Fruit fly (Drosophila melanogaster) whole organism, embryonic: ENCODE measurements around the gene Rbp4.

Source experiments
- Atf3 ChIP-seq: fragments of 200-800 bp; sonication (Bioruptor generic); optimal IDR thresholded peaks from 3 replicates; lab custom pipeline; 2016; ENCODE audit warnings: missing biosample characterization, missing genetic modification characterization
- B-H2 ChIP-seq: fragments of 200-800 bp; sonication (Bioruptor generic); optimal IDR thresholded peaks from 2 replicates; lab custom pipeline; 2018; ENCODE audit warnings: missing biosample characterization, mild to moderate bottlenecking, missing genetic modification characterization
- Bteb2 ChIP-seq: fragments of 200-800 bp; sonication (Bioruptor generic); optimal IDR thresholded peaks from 2 replicates; lab custom pipeline; 2016; ENCODE audit warnings: missing biosample characterization, missing genetic modification characterization
- CG12155 ChIP-seq: fragments of 200-800 bp; sonication (Bioruptor generic); optimal IDR thresholded peaks from 3 replicates; lab custom pipeline; 2016; ENCODE audit warnings: missing biosample characterization, missing genetic modification characterization
- CG12299 ChIP-seq: fragments of 200-800 bp; sonication (Bioruptor generic); optimal IDR thresholded peaks from 2 replicates; lab custom pipeline; 2018; ENCODE audit warnings: missing biosample characterization, mild to moderate bottlenecking, missing genetic modification characterization
- CG13296 ChIP-seq: fragments of 200-800 bp; sonication (Bioruptor generic); optimal IDR thresholded peaks from 3 replicates; lab custom pipeline; 2018; ENCODE audit warnings: missing biosample characterization, mild to moderate bottlenecking, missing genetic modification characterization
- CG14441 ChIP-seq: fragments of 200-800 bp; sonication (Bioruptor generic); IDR thresholded peaks from 2 replicates; pipeline ENCODE4 v1.3.6; 2022; ENCODE audit warnings: missing biosample characterization, missing genetic modification characterization
- CG1647 ChIP-seq: fragments of 200-800 bp; sonication (Bioruptor generic); optimal IDR thresholded peaks from 3 replicates; lab custom pipeline; 2016; ENCODE audit warnings: missing biosample characterization, missing genetic modification characterization
- CG17186 ChIP-seq: fragments of 200-800 bp; sonication (Bioruptor generic); optimal IDR thresholded peaks from 3 replicates; lab custom pipeline; 2017; ENCODE audit warnings: missing biosample characterization, missing genetic modification reagents, missing genetic modification characterization
- CG17829 ChIP-seq: fragments of 200-800 bp; optimal IDR thresholded peaks from 2 replicates; lab custom pipeline; 2019; ENCODE audit warnings: missing biosample characterization, mild to moderate bottlenecking, missing genetic modification characterization, moderate library complexity
- CG17912 ChIP-seq: fragments of 200-800 bp; sonication (Bioruptor generic); optimal IDR thresholded peaks from 2 replicates; lab custom pipeline; 2018; ENCODE audit warnings: missing biosample characterization, mild to moderate bottlenecking, missing genetic modification characterization
- CG1792 ChIP-seq: fragments of 200-800 bp; sonication (Bioruptor generic); optimal IDR thresholded peaks from 2 replicates; lab custom pipeline; 2016; ENCODE audit warnings: missing biosample characterization, missing genetic modification characterization
- CG18599 ChIP-seq: fragments of 200-800 bp; sonication (Bioruptor generic); optimal IDR thresholded peaks from 3 replicates; lab custom pipeline; 2017; ENCODE audit warnings: missing biosample characterization, missing genetic modification characterization, mild to moderate bottlenecking, moderate library complexity, missing genetic modification reagents
- CG18619 ChIP-seq: fragments of 200-800 bp; sonication (Bioruptor generic); optimal IDR thresholded peaks from 3 replicates; lab custom pipeline; 2017; ENCODE audit warnings: missing biosample characterization, mild to moderate bottlenecking, missing genetic modification characterization
- CG30403 ChIP-seq: fragments of 200-800 bp; sonication (Bioruptor generic); optimal IDR thresholded peaks from 3 replicates; lab custom pipeline; 2016; ENCODE audit warnings: missing biosample characterization, missing genetic modification characterization
- CG32767 ChIP-seq: fragments of 200-800 bp; sonication (Bioruptor generic); IDR thresholded peaks from 2 replicates; pipeline ENCODE4 v1.3.6; 2022; ENCODE audit warnings: missing biosample characterization, missing genetic modification characterization
- CG3847 ChIP-seq: fragments of 200-800 bp; sonication (Bioruptor generic); IDR thresholded peaks from 2 replicates; pipeline ENCODE4 v1.3.6; 2022; ENCODE audit warnings: missing biosample characterization, missing genetic modification characterization
- CG4617 ChIP-seq: fragments of 200-800 bp; sonication (Bioruptor generic); optimal IDR thresholded peaks from 3 replicates; lab custom pipeline; 2016; ENCODE audit warnings: missing biosample characterization, missing genetic modification characterization, borderline replicate concordance
- CG5953 ChIP-seq: fragments of 200-800 bp; sonication (Bioruptor generic); IDR thresholded peaks from 2 replicates; pipeline ENCODE4 v1.3.6; 2022; ENCODE audit warnings: missing biosample characterization, missing genetic modification characterization
- CG6654 ChIP-seq: fragments of 200-800 bp; sonication (Bioruptor generic); optimal IDR thresholded peaks from 2 replicates; lab custom pipeline; 2017; ENCODE audit warnings: missing biosample characterization, mild to moderate bottlenecking, missing genetic modification characterization
- CG8089 ChIP-seq: fragments of 200-800 bp; sonication (Bioruptor generic); optimal IDR thresholded peaks from 3 replicates; lab custom pipeline; 2016; ENCODE audit warnings: missing biosample characterization, missing genetic modification characterization
- GATAe ChIP-seq: fragments of 200-800 bp; sonication (Bioruptor generic); conservative IDR thresholded peaks from 2 replicates; pipeline ENCODE4 v1.3.6; 2022; ENCODE audit warnings: missing biosample characterization, missing genetic modification characterization
- Gsc ChIP-seq: fragments of 200-800 bp; sonication (Bioruptor generic); IDR thresholded peaks from 2 replicates; pipeline ENCODE4 v1.3.6; 2022; ENCODE audit warnings: missing biosample characterization, missing genetic modification characterization
- Hmr ChIP-seq: fragments of 200-800 bp; sonication (Bioruptor generic); optimal IDR thresholded peaks from 3 replicates; lab custom pipeline; 2017; ENCODE audit warnings: mild to moderate bottlenecking, missing biosample characterization, missing genetic modification reagents, missing genetic modification characterization
- Mad ChIP-seq: fragments of 200-800 bp; sonication (Bioruptor generic); optimal IDR thresholded peaks from 2 replicates; lab custom pipeline; 2016; ENCODE audit warnings: missing biosample characterization, missing genetic modification characterization
- Max ChIP-seq: fragments of 200-800 bp; sonication (Bioruptor generic); optimal IDR thresholded peaks from 2 replicates; lab custom pipeline; 2016; ENCODE audit warnings: missing biosample characterization, mild to moderate bottlenecking, missing genetic modification characterization
- NK7.1 ChIP-seq: fragments of 200-800 bp; sonication (Bioruptor generic); optimal IDR thresholded peaks from 3 replicates; lab custom pipeline; 2016; ENCODE audit warnings: missing biosample characterization, missing genetic modification characterization
- Oli ChIP-seq: fragments of 200-800 bp; sonication (Bioruptor generic); optimal IDR thresholded peaks from 2 replicates; lab custom pipeline; 2018; ENCODE audit warnings: missing biosample characterization, mild to moderate bottlenecking, missing genetic modification characterization, moderate library complexity
- Sox102F ChIP-seq: fragments of 200-800 bp; sonication (Bioruptor generic); optimal IDR thresholded peaks from 2 replicates; lab custom pipeline; 2018; ENCODE audit warnings: missing biosample characterization, mild to moderate bottlenecking, missing genetic modification characterization, moderate library complexity
- crol ChIP-seq: fragments of 200-800 bp; sonication (Bioruptor generic); IDR thresholded peaks from 2 replicates; pipeline ENCODE4 v1.3.6; 2022; ENCODE audit warnings: missing biosample characterization, missing genetic modification characterization
- cwo ChIP-seq: fragments of 200-800 bp; sonication (Bioruptor generic); optimal IDR thresholded peaks from 3 replicates; lab custom pipeline; 2017; ENCODE audit warnings: missing biosample characterization, missing genetic modification characterization, mild to moderate bottlenecking, moderate library complexity, missing genetic modification reagents
- fru ChIP-seq: fragments of >200 bp; optimal IDR thresholded peaks from 2 replicates; lab custom pipeline; 2017
- grn ChIP-seq: fragments of 200-800 bp; sonication (Bioruptor generic); optimal IDR thresholded peaks from 3 replicates; lab custom pipeline; 2017; ENCODE audit warnings: missing biosample characterization, missing genetic modification characterization
- h ChIP-seq: fragments of >200 bp; optimal IDR thresholded peaks from 2 replicates; lab custom pipeline; 2017
- jumu ChIP-seq: fragments of 200-800 bp; sonication (Bioruptor generic); optimal IDR thresholded peaks from 3 replicates; lab custom pipeline; 2016; ENCODE audit warnings: missing biosample characterization, missing genetic modification characterization
- mam ChIP-seq: fragments of 200-800 bp; sonication (Bioruptor generic); optimal IDR thresholded peaks from 3 replicates; lab custom pipeline; 2016; ENCODE audit warnings: missing biosample characterization, missing genetic modification characterization
- nom ChIP-seq: fragments of 200-800 bp; sonication (Bioruptor generic); optimal IDR thresholded peaks from 2 replicates; lab custom pipeline; 2017; ENCODE audit warnings: missing biosample characterization, missing genetic modification characterization, mild to moderate bottlenecking, moderate library complexity, missing genetic modification reagents
- oc ChIP-seq: fragments of 200-800 bp; sonication (Bioruptor generic); optimal IDR thresholded peaks from 2 replicates; lab custom pipeline; 2018; ENCODE audit warnings: missing biosample characterization, mild to moderate bottlenecking, missing genetic modification characterization, moderate library complexity
- prd ChIP-seq, 3 experiments: fragments of >200 bp in 2 of 3; fragments of 200-800 bp in 1 of 3; sonication (Bioruptor generic) in 1 of 3; optimal IDR thresholded peaks in 2 of 3; IDR thresholded peaks in 1 of 3; 2 replicates in 2 of 3; 3 replicates in 1 of 3; pipeline versions ENCODE4 v1.3.6 to Lab custom; 2017 to 2022; ENCODE audit warnings: missing biosample characterization in 1 of 3, missing genetic modification characterization in 1 of 3
- scrt ChIP-seq: fragments of 200-800 bp; sonication (Bioruptor generic); optimal IDR thresholded peaks from 2 replicates; lab custom pipeline; 2018; ENCODE audit warnings: missing biosample characterization, mild to moderate bottlenecking, missing genetic modification characterization, moderate library complexity
- sim ChIP-seq: fragments of 200-800 bp; sonication (Bioruptor generic); IDR thresholded peaks from 2 replicates; pipeline ENCODE4 v1.3.6; 2022; ENCODE audit warnings: missing biosample characterization, missing genetic modification characterization
- slp2 ChIP-seq: fragments of 200-800 bp; sonication (Bioruptor generic); optimal IDR thresholded peaks from 2 replicates; lab custom pipeline; 2016; ENCODE audit warnings: missing biosample characterization, missing genetic modification characterization
- tio ChIP-seq: fragments of 200-800 bp; sonication (Bioruptor generic); optimal IDR thresholded peaks from 2 replicates; lab custom pipeline; 2017; ENCODE audit warnings: missing biosample characterization, missing genetic modification characterization, inconsistent platforms
- tll ChIP-seq, 2 experiments: fragments of 200-800 bp in 1 of 2; fragments of >200 bp in 1 of 2; sonication (Bioruptor generic) in 1 of 2; optimal IDR thresholded peaks; 2 replicates each; lab custom pipeline; 2017 to 2019; ENCODE audit warnings: missing biosample characterization in 2 of 2, missing genetic modification characterization in 2 of 2, mild to moderate bottlenecking in 1 of 2, moderate library complexity in 1 of 2
- trem ChIP-seq: fragments of 200-800 bp; optimal IDR thresholded peaks from 3 replicates; lab custom pipeline; 2019; ENCODE audit warnings: missing biosample characterization, mild to moderate bottlenecking, missing genetic modification characterization, moderate library complexity
- twi ChIP-seq: fragments of 200-800 bp; optimal IDR thresholded peaks from 2 replicates; lab custom pipeline; 2019; ENCODE audit warnings: missing biosample characterization, mild to moderate bottlenecking, missing genetic modification characterization, moderate library complexity
- vfl ChIP-seq: fragments of 200-800 bp; sonication (Bioruptor generic); optimal IDR thresholded peaks from 2 replicates; lab custom pipeline; 2016; ENCODE audit warnings: missing biosample characterization, missing genetic modification characterization
- z ChIP-seq: fragments of 200-800 bp; sonication (Bioruptor generic); IDR thresholded peaks from 3 replicates; pipeline ENCODE4 v1.3.6; 2022; ENCODE audit warnings: missing biosample characterization, missing genetic modification characterization
- zfh2 ChIP-seq: fragments of 200-800 bp; sonication (Bioruptor generic); optimal IDR thresholded peaks from 2 replicates; lab custom pipeline; 2016; ENCODE audit warnings: missing biosample characterization, missing genetic modification characterization

Gene Rbp4

dm6 chr3R:13676137-13677086 lies 20.2 kb upstream of the Rbp4 start, which contains the start of the genes Lkb1 and CG9588 (continued):
- TF ChIP-seq nom: peak; percentile 40
- no peak for TF ChIP-seq CG8089 (GFP tag; lab: Kevin White, UChicago)
- TF ChIP-seq scrt (GFP tag; lab: Kevin White, UChicago): no peak
- no peak for TF ChIP-seq prd (optimal IDR thresholded peaks at IDR 0.05; lab: Kevin White, UChicago)
- TF ChIP-seq prd (GFP tag; IDR thresholded peaks at IDR 0.05; lab: Robert Waterston, UW): peak; percentile 89
- TF ChIP-seq CG1647 (GFP tag; lab: Kevin White, UChicago): no peak
- peak; percentile 53; the same call in 1 of the 2 replicates for TF ChIP-seq CG32767 (GFP tag; lab: Robert Waterston, UW)
- peak; percentile 59 for TF ChIP-seq Sox102F (GFP tag; lab: Kevin White, UChicago)
- peak; percentile 53 for TF ChIP-seq CG18599 (GFP tag; lab: Kevin White, UChicago)
- no peak for TF ChIP-seq CG17829
- peak; percentile 22 for TF ChIP-seq Oli (tag; lab: Kevin White, UChicago)
- TF ChIP-seq zfh2 (GFP tag; lab: Kevin White, UChicago): peak; percentile 65
- TF ChIP-seq CG14441: peak; percentile 83
- peak; percentile 9 for TF ChIP-seq CG12299 (tag; lab: Kevin White, UChicago)
- peak; percentile 25 for TF ChIP-seq CG6654
- peak; percentile 56 for TF ChIP-seq Gsc
- peak; percentile 3 for TF ChIP-seq Max (GFP tag; lab: Kevin White, UChicago)
- TF ChIP-seq slp2 (GFP tag; lab: Kevin White, UChicago): peak; percentile 35
- peak; percentile 2 for TF ChIP-seq CG12155 (GFP tag; lab: Kevin White, UChicago)
- TF ChIP-seq fru (lab: Kevin White, UChicago): no peak
- peak; percentile 19 for TF ChIP-seq vfl (GFP tag; lab: Kevin White, UChicago)
- TF ChIP-seq CG18619 (GFP tag; lab: Kevin White, UChicago): peak; percentile 36
- peak; percentile 39 for TF ChIP-seq Atf3 (GFP tag; lab: Kevin White, UChicago)
- peak; percentile 33 for TF ChIP-seq cwo (GFP tag; lab: Kevin White, UChicago)
- TF ChIP-seq z: no peak
- TF ChIP-seq CG17186: no peak
- no peak for TF ChIP-seq oc (tag; lab: Kevin White, UChicago)
- no peak for TF ChIP-seq tll (GFP tag; optimal IDR thresholded peaks at IDR 0.05; lab: Kevin White, UChicago)
- TF ChIP-seq CG17912 (GFP tag; lab: Kevin White, UChicago): no peak
- no peak for TF ChIP-seq Bteb2
- no peak for TF ChIP-seq tio (GFP tag; lab: Kevin White, UChicago)
- TF ChIP-seq CG1792 (GFP tag; lab: Kevin White, UChicago): no peak
- TF ChIP-seq grn (GFP tag; lab: Kevin White, UChicago): no peak
- TF ChIP-seq CG13296 (GFP tag; lab: Kevin White, UChicago): no peak
- TF ChIP-seq NK7.1 (GFP tag; lab: Kevin White, UChicago): peak; percentile 34
- TF ChIP-seq trem (tag; lab: Kevin White, UChicago): peak; percentile 58
- peak; percentile 2 for TF ChIP-seq Mad (GFP tag; lab: Kevin White, UChicago)
- TF ChIP-seq Hmr (GFP tag; lab: Kevin White, UChicago): peak; percentile 23
- TF ChIP-seq twi (tag; lab: Kevin White, UChicago): no peak
- no peak for TF ChIP-seq h (lab: Kevin White, UChicago)
- TF ChIP-seq CG3847: peak; percentile 54
- peak; percentile 37 for TF ChIP-seq CG30403
- TF ChIP-seq crol (GFP tag; lab: Robert Waterston, UW): no peak
- peak; percentile 98 for TF ChIP-seq CG4617 (GFP tag; lab: Kevin White, UChicago)
- peak; percentile 18; the same call in 1 of the 2 replicates for TF ChIP-seq sim (GFP tag; lab: Robert Waterston, UW)
- no peak for TF ChIP-seq B-H2 (GFP tag; lab: Kevin White, UChicago)
- TF ChIP-seq mam (GFP tag; lab: Kevin White, UChicago): peak; percentile 35
- TF ChIP-seq jumu (GFP tag; lab: Kevin White, UChicago): peak; percentile 52
- TF ChIP-seq CG5953 (GFP tag; lab: Robert Waterston, UW): peak; percentile 77
- 0 out of 2 replicates have a peak, but pooled peaks have one; percentile 16 for TF ChIP-seq GATAe
